Fruit fly (Drosophila melanogaster): ENCODE results near the gene Mnt.

The Mnt gene

dm6 chrX:3686469-3687410 is 15.1 kb downstream of the Mnt start (continued):
- TF ChIP-seq hkb (optimal IDR thresholded peaks at IDR 0.05): no peak
- peak; percentile 56 for TF ChIP-seq hkb (GFP tag; IDR thresholded peaks at IDR 0.05)
- TF ChIP-seq C15 (GFP tag; IDR thresholded peaks at IDR 0.05): no peak
- TF ChIP-seq CG33557 (GFP tag; optimal IDR thresholded peaks at IDR 0.05): peak; percentile 61
- TF ChIP-seq H15 (GFP tag; IDR thresholded peaks at IDR 0.05): peak; percentile 65
- peak; percentile 25; the same call in 1 of the 3 replicates for TF ChIP-seq CG14050 (GFP tag; IDR thresholded peaks at IDR 0.05)
- no peak for TF ChIP-seq CG3995 (GFP tag; optimal IDR thresholded peaks at IDR 0.05)
- peak; percentile 46 for TF ChIP-seq Abd-B (GFP tag; optimal IDR thresholded peaks at IDR 0.05)
- TF ChIP-seq pita (GFP tag; optimal IDR thresholded peaks at IDR 0.05): no peak
- TF ChIP-seq CG18476 (GFP tag; optimal IDR thresholded peaks at IDR 0.05): peak; percentile 7
- TF ChIP-seq ERR (GFP tag; optimal IDR thresholded peaks at IDR 0.05): no peak
- TF ChIP-seq CG11504 (tag; optimal IDR thresholded peaks at IDR 0.05): peak; percentile 96
- TF ChIP-seq Hr78 (GFP tag; optimal IDR thresholded peaks at IDR 0.05): peak in 1 of 2 experiments; percentile 66
- no peak for TF ChIP-seq Ets97D (GFP tag; optimal IDR thresholded peaks at IDR 0.05)
- TF ChIP-seq Gsc (GFP tag; IDR thresholded peaks at IDR 0.05): no peak
- peak; percentile 61 for TF ChIP-seq sob (GFP tag; IDR thresholded peaks at IDR 0.05)
- TF ChIP-seq ftz-f1 (GFP tag; optimal IDR thresholded peaks at IDR 0.05): no peak
- no peak for TF ChIP-seq YL-1 (GFP tag; optimal IDR thresholded peaks at IDR 0.05)
- peak; percentile 16 for TF ChIP-seq Hmr (GFP tag; optimal IDR thresholded peaks at IDR 0.05)
- TF ChIP-seq CG42726 (GFP tag; IDR thresholded peaks at IDR 0.05; ENCODE audit: partially characterized antibody): no peak
- no peak for TF ChIP-seq CG1832 (GFP tag; optimal IDR thresholded peaks at IDR 0.05)
- no peak for TF ChIP-seq Scr (GFP tag; IDR thresholded peaks at IDR 0.05; ENCODE audit: partially characterized antibody)
- TF ChIP-seq ash1 (GFP tag; optimal IDR thresholded peaks at IDR 0.05): no peak
- TF ChIP-seq CG11695 (GFP tag; IDR thresholded peaks at IDR 0.05): no peak
- peak; percentile 74 for TF ChIP-seq HLH3B (GFP tag; IDR thresholded peaks at IDR 0.05)
- peak; percentile 63 for TF ChIP-seq CG17385 (GFP tag; optimal IDR thresholded peaks at IDR 0.05)
- peak; percentile 91 for TF ChIP-seq crol (GFP tag; IDR thresholded peaks at IDR 0.05)
- no peak for TF ChIP-seq zen (tag; optimal IDR thresholded peaks at IDR 0.05)
- TF ChIP-seq zen2 (GFP tag; IDR thresholded peaks at IDR 0.05; ENCODE audit: partially characterized antibody): no peak
- peak; percentile 73 for TF ChIP-seq jing (GFP tag; optimal IDR thresholded peaks at IDR 0.05)
- TF ChIP-seq CTCF (GFP tag; optimal IDR thresholded peaks at IDR 0.05): no peak
- TF ChIP-seq da (GFP tag; optimal IDR thresholded peaks at IDR 0.05): no peak
- TF ChIP-seq toy (GFP tag; IDR thresholded peaks at IDR 0.05): no peak
- peak; percentile 61 for TF ChIP-seq CG2202 (tag; optimal IDR thresholded peaks at IDR 0.05)
- peak; percentile 68 for TF ChIP-seq CG6254 (GFP tag; optimal IDR thresholded peaks at IDR 0.05)
- peak; percentile 53 for TF ChIP-seq Fer1 (GFP tag; optimal IDR thresholded peaks at IDR 0.05)
- TF ChIP-seq CG12744 (GFP tag; optimal IDR thresholded peaks at IDR 0.05): no peak
- TF ChIP-seq ATbp (GFP tag; optimal IDR thresholded peaks at IDR 0.05): peak; percentile 80
- peak; percentile 35 for TF ChIP-seq kay (GFP tag; optimal IDR thresholded peaks at IDR 0.05)
- 0 out of 2 replicates have a peak, but pooled peaks have one; percentile 22 for TF ChIP-seq Oaz (GFP tag; IDR thresholded peaks at IDR 0.05)
- peak; percentile 73 for TF ChIP-seq ewg (GFP tag; optimal IDR thresholded peaks at IDR 0.05)
- TF ChIP-seq Ada2b (GFP tag; IDR thresholded peaks at IDR 0.05): peak; percentile 4; the same call in 1 of the 2 replicates
- no peak for TF ChIP-seq CG12104 (GFP tag; optimal IDR thresholded peaks at IDR 0.05)
- TF ChIP-seq hbn (GFP tag; IDR thresholded peaks at IDR 0.05; ENCODE audit: partially characterized antibody): no peak
- TF ChIP-seq stc (GFP tag; IDR thresholded peaks at IDR 0.05): peak; percentile 48
- TF ChIP-seq onecut (GFP tag; IDR thresholded peaks at IDR 0.05): peak; percentile 82
- TF ChIP-seq kah (GFP tag; optimal IDR thresholded peaks at IDR 0.05): peak; percentile 23
- TF ChIP-seq Dp (GFP tag; optimal IDR thresholded peaks at IDR 0.05): no peak
- no peak for TF ChIP-seq dati (GFP tag; IDR thresholded peaks at IDR 0.05)
